Worm (Caenorhabditis elegans) whole organism, late embryonic: Measurements from ENCODE around the gene C18D1.2.

Source experiments
- C08G9.2 ChIP-seq: sonication (generic microtip); optimal IDR thresholded peaks from 2 replicates; lab custom pipeline; 2016; ENCODE audit warnings: mild to moderate bottlenecking, missing genetic modification characterization, moderate library complexity, missing compliant biosample characterization
- C38D4.7 ChIP-seq: fragments of 200-800 bp; sonication (Bioruptor generic); optimal IDR thresholded peaks from 2 replicates; lab custom pipeline; 2018; ENCODE audit warnings: mild to moderate bottlenecking, missing genetic modification characterization, moderate library complexity, missing compliant biosample characterization
- K02D7.2 ChIP-seq: sonication (generic microtip); optimal IDR thresholded peaks from 2 replicates; lab custom pipeline; 2017; ENCODE audit warnings: mild to moderate bottlenecking, missing genetic modification characterization, missing compliant biosample characterization
- K09A11.1 ChIP-seq: sonication (generic microtip); optimal IDR thresholded peaks from 2 replicates; lab custom pipeline; 2017; ENCODE audit warnings: antibody characterized with exemption, mild to moderate bottlenecking, missing genetic modification characterization, missing compliant biosample characterization; ENCODE audit not compliant: insufficient read depth
- T23F11.4 ChIP-seq: fragments of 200-800 bp; sonication (Bioruptor generic); optimal IDR thresholded peaks from 2 replicates; lab custom pipeline; 2018; ENCODE audit warnings: mild to moderate bottlenecking, missing genetic modification characterization, missing compliant biosample characterization
- Y22D7AL.16 ChIP-seq: sonication (generic microtip); optimal IDR thresholded peaks from 2 replicates; lab custom pipeline; 2016; ENCODE audit warnings: missing genetic modification characterization, missing compliant biosample characterization
- ama-1 ChIP-seq: fragments of 150-350 bp; optimal IDR thresholded peaks from 2 replicates; lab custom pipeline; 2014
- ceh-14 ChIP-seq: sonication (generic microtip); optimal IDR thresholded peaks from 2 replicates; lab custom pipeline; 2016; ENCODE audit warnings: missing genotype, missing genetic modification characterization, missing compliant biosample characterization
- ceh-18 ChIP-seq: sonication (generic microtip); optimal IDR thresholded peaks from 2 replicates; lab custom pipeline; 2016; ENCODE audit warnings: missing genetic modification characterization, missing compliant biosample characterization
- ceh-19 ChIP-seq: fragments of 200-800 bp; sonication (Bioruptor generic); optimal IDR thresholded peaks from 2 replicates; lab custom pipeline; 2018; ENCODE audit warnings: mild to moderate bottlenecking, missing genetic modification characterization, missing compliant biosample characterization
- ceh-31 ChIP-seq: sonication (generic microtip); optimal IDR thresholded peaks from 2 replicates; lab custom pipeline; 2016; ENCODE audit warnings: missing genetic modification characterization, missing compliant biosample characterization
- ceh-34 ChIP-seq: sonication (generic microtip); optimal IDR thresholded peaks from 2 replicates; lab custom pipeline; 2016; ENCODE audit warnings: mild to moderate bottlenecking, missing genetic modification characterization, missing compliant biosample characterization
- ceh-48 ChIP-seq: sonication (generic microtip); optimal IDR thresholded peaks from 2 replicates; lab custom pipeline; 2016; ENCODE audit warnings: missing genetic modification characterization, inconsistent platforms, missing compliant biosample characterization
- ceh-6 ChIP-seq: fragments of 200-800 bp; sonication (Bioruptor generic); optimal IDR thresholded peaks from 2 replicates; lab custom pipeline; 2018; ENCODE audit warnings: mild to moderate bottlenecking, missing genetic modification characterization, missing compliant biosample characterization
- che-1 ChIP-seq: sonication (generic microtip); optimal IDR thresholded peaks from 2 replicates; lab custom pipeline; 2016; ENCODE audit warnings: mild to moderate bottlenecking, missing genetic modification characterization, missing compliant biosample characterization
- dve-1 ChIP-seq: sonication (generic microtip); optimal IDR thresholded peaks from 2 replicates; lab custom pipeline; 2017; ENCODE audit warnings: antibody characterized with exemption, mild to moderate bottlenecking, missing genetic modification characterization, missing compliant biosample characterization
- elt-2 ChIP-seq: sonication (generic microtip); optimal IDR thresholded peaks from 2 replicates; lab custom pipeline; 2016; ENCODE audit warnings: missing genetic modification reagents, missing genetic modification characterization, missing compliant biosample characterization
- ets-4 ChIP-seq: sonication (generic microtip); optimal IDR thresholded peaks from 2 replicates; lab custom pipeline; 2016; ENCODE audit warnings: missing genetic modification characterization, missing compliant biosample characterization
- eyg-1 ChIP-seq: sonication (generic microtip); optimal IDR thresholded peaks from 2 replicates; lab custom pipeline; 2016; ENCODE audit warnings: missing genotype, missing genetic modification characterization, missing compliant biosample characterization
- fax-1 ChIP-seq: sonication (generic microtip); optimal IDR thresholded peaks from 2 replicates; lab custom pipeline; 2016; ENCODE audit warnings: missing genotype, missing genetic modification characterization, missing compliant biosample characterization
- hlh-13 ChIP-seq: fragments of 200-800 bp; sonication (Bioruptor generic); optimal IDR thresholded peaks from 2 replicates; lab custom pipeline; 2018; ENCODE audit warnings: mild to moderate bottlenecking, missing genetic modification characterization, missing compliant biosample characterization
- hlh-6 ChIP-seq: sonication (generic microtip); optimal IDR thresholded peaks from 2 replicates; lab custom pipeline; 2016; ENCODE audit warnings: missing genotype, missing genetic modification characterization, missing compliant biosample characterization
- lim-6 ChIP-seq: sonication (generic microtip); optimal IDR thresholded peaks from 2 replicates; lab custom pipeline; 2016; ENCODE audit warnings: missing genetic modification characterization, missing compliant biosample characterization
- madf-2 ChIP-seq: sonication (generic microtip); optimal IDR thresholded peaks from 2 replicates; lab custom pipeline; 2017; ENCODE audit warnings: missing genetic modification characterization, missing compliant biosample characterization
- nhr-11 ChIP-seq: fragments of 150-350 bp; optimal IDR thresholded peaks from 2 replicates; lab custom pipeline; 2014; ENCODE audit warnings: missing biosample characterization, missing genetic modification characterization
- nhr-232 ChIP-seq: sonication (generic microtip); optimal IDR thresholded peaks from 2 replicates; lab custom pipeline; 2016; ENCODE audit warnings: missing genetic modification characterization, missing compliant biosample characterization
- npax-4 ChIP-seq: sonication (generic microtip); optimal IDR thresholded peaks from 2 replicates; lab custom pipeline; 2016; ENCODE audit warnings: missing genetic modification characterization, missing compliant biosample characterization
- odd-2 ChIP-seq: sonication (generic microtip); optimal IDR thresholded peaks from 2 replicates; lab custom pipeline; 2017; ENCODE audit warnings: antibody characterized with exemption, mild to moderate bottlenecking, missing genetic modification characterization, missing compliant biosample characterization
- pag-3 ChIP-seq: sonication (generic microtip); optimal IDR thresholded peaks from 2 replicates; lab custom pipeline; 2016; ENCODE audit warnings: missing compliant biosample characterization, missing genetic modification characterization, borderline replicate concordance
- pax-1 ChIP-seq: fragments of 150-350 bp; optimal IDR thresholded peaks from 2 replicates; lab custom pipeline; 2014; ENCODE audit warnings: missing biosample characterization, missing genetic modification characterization
- pha-4 ChIP-seq: fragments of 150-350 bp; optimal IDR thresholded peaks from 2 replicates; lab custom pipeline; 2018; ENCODE audit warnings: missing biosample characterization, missing genetic modification reagents, missing genetic modification characterization
- pqm-1 ChIP-seq: sonication (generic microtip); optimal IDR thresholded peaks from 2 replicates; lab custom pipeline; 2016; ENCODE audit warnings: missing genetic modification characterization, missing compliant biosample characterization
- pros-1 ChIP-seq: fragments of 150-350 bp; optimal IDR thresholded peaks from 2 replicates; lab custom pipeline; 2014; ENCODE audit warnings: missing biosample characterization, missing genetic modification reagents, missing genetic modification characterization
- sox-4 ChIP-seq: sonication (generic microtip); optimal IDR thresholded peaks from 2 replicates; lab custom pipeline; 2017; ENCODE audit warnings: mild to moderate bottlenecking, missing genetic modification characterization, inconsistent platforms, missing compliant biosample characterization
- tbx-2 ChIP-seq: sonication (generic microtip); optimal IDR thresholded peaks from 2 replicates; lab custom pipeline; 2016; ENCODE audit warnings: missing genetic modification characterization, missing compliant biosample characterization
- ttx-3 ChIP-seq: sonication (generic microtip); optimal IDR thresholded peaks from 2 replicates; lab custom pipeline; 2016; ENCODE audit warnings: missing genetic modification reagents, missing genetic modification characterization, missing compliant biosample characterization
- unc-55 ChIP-seq: sonication (generic microtip); optimal IDR thresholded peaks from 2 replicates; lab custom pipeline; 2017; ENCODE audit warnings: missing biosample characterization, missing genetic modification reagents, missing genetic modification characterization
- unc-86 ChIP-seq: sonication (generic microtip); optimal IDR thresholded peaks from 2 replicates; lab custom pipeline; 2016; ENCODE audit warnings: missing genetic modification characterization, missing compliant biosample characterization

C18D1.2 gene

ce11 chrII:10056545-10057038 lies at the start of gene C18D1.2:
Gene C18D1.2, plus strand, starts transcription at chrII:10056988.
- TF ChIP-seq che-1 (tag; lab: Kevin White, UChicago) = no peak
- no peak for TF ChIP-seq pqm-1 (tag; lab: Kevin White, UChicago)

ce11 chrII:10007917-10008316 lies 48.9 kb upstream of the C18D1.2 start, which contains the start of gene ZK892.5:
Gene ZK892.5, plus strand, starts transcription at chrII:10008217.
- TF ChIP-seq unc-86 (tag; lab: Kevin White, UChicago) (no peak), K02D7.2 (tag; lab: Kevin White, UChicago) (no peak), pros-1 (tag; lab: Kevin White, UChicago) (no peak), che-1 (tag; lab: Kevin White, UChicago) (no peak), T23F11.4 (GFP tag; lab: Kevin White, UChicago) (no peak), sox-4 (tag; lab: Kevin White, UChicago) (no peak), hlh-13 (GFP tag; lab: Kevin White, UChicago) (no peak), nhr-232 (tag; lab: Kevin White, UChicago) (no peak), pag-3 (tag; lab: Kevin White, UChicago) (no peak), elt-2 (no peak), ama-1 (no peak), ceh-19 (GFP tag; lab: Kevin White, UChicago) (no peak), ceh-6 (GFP tag; lab: Kevin White, UChicago) (no peak), ceh-34 (tag; lab: Kevin White, UChicago) (no peak)
- TF ChIP-seq, all 69 proteins: peak for 0

ce11 chrII:10008552-10008951 lies 48.2 kb upstream of the C18D1.2 start:
- TF ChIP-seq Y22D7AL.16 (tag; lab: Kevin White, UChicago) = no peak
- no peak for TF ChIP-seq K09A11.1 (tag; lab: Kevin White, UChicago)
- TF ChIP-seq elt-2 = no peak
- no peak for TF ChIP-seq nhr-232 (tag; lab: Kevin White, UChicago)
- no peak for TF ChIP-seq tbx-2
- TF ChIP-seq C38D4.7 (GFP tag; lab: Kevin White, UChicago) = no peak
- TF ChIP-seq ets-4 (tag; lab: Kevin White, UChicago) = no peak
- no peak for TF ChIP-seq npax-4 (tag; lab: Kevin White, UChicago)
- no peak for TF ChIP-seq nhr-11
- no peak for TF ChIP-seq ceh-48 (tag; lab: Kevin White, UChicago)
- no peak for TF ChIP-seq ama-1
- no peak for TF ChIP-seq pax-1 (tag; lab: Kevin White, UChicago)
- no peak for TF ChIP-seq fax-1 (tag; lab: Kevin White, UChicago)
- no peak for TF ChIP-seq lim-6 (tag; lab: Kevin White, UChicago)
- no peak for TF ChIP-seq odd-2 (tag; lab: Kevin White, UChicago)
- no peak for TF ChIP-seq pha-4 (tag; lab: Kevin White, UChicago)
- no peak for TF ChIP-seq ceh-18 (tag; lab: Kevin White, UChicago)
- TF ChIP-seq madf-2 (tag; lab: Kevin White, UChicago) = no peak

ce11 chrII:10010914-10011313 lies 45.9 kb upstream of the C18D1.2 start:
- TF ChIP-seq ceh-48 (tag; lab: Kevin White, UChicago) (no peak), unc-55 (no peak), ttx-3 (tag; lab: Kevin White, UChicago) (no peak), npax-4 (tag; lab: Kevin White, UChicago) (no peak), pha-4 (tag; lab: Kevin White, UChicago) (no peak), ceh-31 (no peak), fax-1 (tag; lab: Kevin White, UChicago) (no peak), dve-1 (no peak), eyg-1 (tag; lab: Kevin White, UChicago) (no peak), hlh-6 (tag; lab: Kevin White, UChicago) (no peak), ceh-14 (tag; lab: Kevin White, UChicago) (no peak), C08G9.2 (tag; lab: Kevin White, UChicago) (no peak)
- TF ChIP-seq, all 69 proteins: peak for 0
